Worm (Caenorhabditis elegans): ENCODE results near the gene haly-1.

ce11 chrX:10861673-10862072 lies 34.7 kb downstream of the haly-1 start:
- TF ChIP-seq tbx-2 (tag; optimal IDR thresholded peaks at IDR 0.05) (no peak), ceh-48 (tag; optimal IDR thresholded peaks at IDR 0.05) (no peak), zip-5 (tag; optimal IDR thresholded peaks at IDR 0.05) (no peak), pha-4 (tag; optimal IDR thresholded peaks at IDR 0.05) (no peak), pax-1 (tag; optimal IDR thresholded peaks at IDR 0.05) (no peak), ets-4 (tag; optimal IDR thresholded peaks at IDR 0.05) (no peak), pqm-1 (tag; optimal IDR thresholded peaks at IDR 0.05) (no peak), hlh-30 (tag; optimal IDR thresholded peaks at IDR 0.05; ENCODE audit: insufficient read depth) (no peak), ceh-14 (tag; optimal IDR thresholded peaks at IDR 0.05) (no peak), T23F11.4 (GFP tag; optimal IDR thresholded peaks at IDR 0.05) (no peak), pag-3 (tag; optimal IDR thresholded peaks at IDR 0.05; ENCODE audit: borderline replicate concordance) (no peak), sox-4 (tag; optimal IDR thresholded peaks at IDR 0.05) (no peak)
